Fruit fly (Drosophila melanogaster) whole organism, embryonic: ENCODE data around the gene slam.

Experiments used
- Bgb ChIP-seq: fragments of 200-800 bp; sonication (Bioruptor generic); IDR thresholded peaks from 2 replicates; pipeline ENCODE4 v1.3.6; 2022; ENCODE audit warnings: missing biosample characterization, missing genetic modification characterization; ENCODE audit not compliant: partially characterized antibody
- BtbVII ChIP-seq: fragments of 200-800 bp; sonication (Bioruptor generic); optimal IDR thresholded peaks from 3 replicates; lab custom pipeline; 2017; ENCODE audit warnings: missing biosample characterization, mild to moderate bottlenecking, missing genetic modification characterization
- CG10147 ChIP-seq: fragments of 200-800 bp; sonication (Bioruptor generic); optimal IDR thresholded peaks from 2 replicates; lab custom pipeline; 2019; ENCODE audit warnings: missing biosample characterization, mild to moderate bottlenecking, missing genetic modification characterization, moderate library complexity
- CG10462 ChIP-seq: fragments of 200-800 bp; sonication (Bioruptor generic); optimal IDR thresholded peaks from 2 replicates; lab custom pipeline; 2016; ENCODE audit warnings: missing biosample characterization, missing genetic modification characterization
- CG10543 ChIP-seq: fragments of 200-800 bp; sonication (Bioruptor generic); optimal IDR thresholded peaks from 3 replicates; lab custom pipeline; 2017; ENCODE audit warnings: missing biosample characterization, mild to moderate bottlenecking, missing genetic modification characterization, moderate library complexity
- CG12104 ChIP-seq: fragments of 200-800 bp; sonication (Bioruptor generic); optimal IDR thresholded peaks from 3 replicates; lab custom pipeline; 2016; ENCODE audit warnings: missing biosample characterization, missing genetic modification characterization
- CG12236 ChIP-seq: fragments of 200-800 bp; sonication (Bioruptor generic); optimal IDR thresholded peaks from 2 replicates; lab custom pipeline; 2016; ENCODE audit warnings: missing biosample characterization, missing genetic modification characterization
- CG14014 ChIP-seq: fragments of 200-800 bp; sonication (Bioruptor generic); IDR thresholded peaks from 2 replicates; pipeline ENCODE4 v1.3.6; 2022; ENCODE audit warnings: missing biosample characterization, missing genetic modification characterization
- CG17612 ChIP-seq: fragments of 200-800 bp; sonication (Bioruptor generic); IDR thresholded peaks from 2 replicates; pipeline ENCODE4 v1.3.6; 2022; ENCODE audit warnings: missing biosample characterization, missing genetic modification characterization
- CG18262 ChIP-seq: fragments of 200-800 bp; optimal IDR thresholded peaks from 3 replicates; lab custom pipeline; 2019; ENCODE audit warnings: missing biosample characterization, mild to moderate bottlenecking, missing genetic modification characterization, moderate library complexity
- CG2889 ChIP-seq: fragments of 200-800 bp; sonication (Bioruptor generic); IDR thresholded peaks from 3 replicates; pipeline ENCODE4 v1.3.6; 2022; ENCODE audit warnings: missing biosample characterization, missing genetic modification characterization
- CG31365 ChIP-seq: fragments of 200-800 bp; sonication (Bioruptor generic); optimal IDR thresholded peaks from 2 replicates; lab custom pipeline; 2018; ENCODE audit warnings: missing biosample characterization, mild to moderate bottlenecking, missing genetic modification characterization
- CG3281 ChIP-seq: fragments of 200-800 bp; sonication (Bioruptor generic); optimal IDR thresholded peaks from 3 replicates; lab custom pipeline; 2017; ENCODE audit warnings: missing biosample characterization, mild to moderate bottlenecking, missing genetic modification characterization
- CG34422 ChIP-seq: fragments of 200-800 bp; sonication (Bioruptor generic); IDR thresholded peaks from 3 replicates; pipeline ENCODE4 v1.3.6; 2022; ENCODE audit warnings: missing biosample characterization, missing genetic modification characterization
- CG4360 ChIP-seq: fragments of 200-800 bp; sonication (Bioruptor generic); IDR thresholded peaks from 2 replicates; pipeline ENCODE4 v1.3.6; 2022; ENCODE audit warnings: missing biosample characterization, missing genetic modification characterization
- CG4730 ChIP-seq: fragments of 200-800 bp; sonication (Bioruptor generic); IDR thresholded peaks from 2 replicates; pipeline ENCODE4 v1.3.6; 2022; ENCODE audit warnings: missing biosample characterization, missing genetic modification characterization
- CG4854 ChIP-seq: fragments of 200-800 bp; sonication (Bioruptor generic); optimal IDR thresholded peaks from 2 replicates; lab custom pipeline; 2016; ENCODE audit warnings: missing biosample characterization, missing genetic modification characterization, inconsistent platforms
- CG6813 ChIP-seq: fragments of 200-800 bp; sonication (Bioruptor generic); optimal IDR thresholded peaks from 2 replicates; lab custom pipeline; 2017; ENCODE audit warnings: missing biosample characterization, missing genetic modification characterization, mild to moderate bottlenecking, moderate library complexity, missing genetic modification reagents
- CG8359 ChIP-seq: fragments of 200-800 bp; sonication (Bioruptor generic); optimal IDR thresholded peaks from 2 replicates; lab custom pipeline; 2017; ENCODE audit warnings: missing biosample characterization, mild to moderate bottlenecking, missing genetic modification characterization, borderline replicate concordance
- CG9932 ChIP-seq: fragments of 200-800 bp; sonication (Bioruptor generic); IDR thresholded peaks from 2 replicates; pipeline ENCODE4 v1.3.6; 2022; ENCODE audit warnings: missing biosample characterization, missing genetic modification characterization
- CrebB ChIP-seq: fragments of 200-800 bp; sonication (Bioruptor generic); optimal IDR thresholded peaks from 3 replicates; lab custom pipeline; 2018; ENCODE audit warnings: missing biosample characterization, mild to moderate bottlenecking, missing genetic modification characterization
- D19A ChIP-seq: fragments of 200-800 bp; optimal IDR thresholded peaks from 3 replicates; lab custom pipeline; 2019; ENCODE audit warnings: missing biosample characterization, mild to moderate bottlenecking, missing genetic modification characterization, moderate library complexity
- Ets65A ChIP-seq: fragments of 200-800 bp; sonication (Bioruptor generic); peaks from one replicate; lab custom pipeline; 2016; ENCODE audit warnings: missing biosample characterization, missing genetic modification characterization
- Gsc ChIP-seq: fragments of 200-800 bp; sonication (Bioruptor generic); IDR thresholded peaks from 2 replicates; pipeline ENCODE4 v1.3.6; 2022; ENCODE audit warnings: missing biosample characterization, missing genetic modification characterization
- Hmr ChIP-seq: fragments of 200-800 bp; sonication (Bioruptor generic); optimal IDR thresholded peaks from 3 replicates; lab custom pipeline; 2017; ENCODE audit warnings: mild to moderate bottlenecking, missing biosample characterization, missing genetic modification reagents, missing genetic modification characterization
- Hr39 ChIP-seq: fragments of >200 bp; optimal IDR thresholded peaks from 2 replicates; lab custom pipeline; 2017
- Nf-YB ChIP-seq: fragments of 200-800 bp; sonication (Bioruptor generic); optimal IDR thresholded peaks from 3 replicates; lab custom pipeline; 2019; ENCODE audit warnings: missing biosample characterization, mild to moderate bottlenecking, missing genetic modification characterization, moderate library complexity
- TFAM ChIP-seq: fragments of 200-800 bp; sonication (Bioruptor generic); optimal IDR thresholded peaks from 2 replicates; lab custom pipeline; 2017; ENCODE audit warnings: missing biosample characterization, missing genetic modification characterization, inconsistent platforms
- Vsx1 ChIP-seq: fragments of 200-800 bp; sonication (Bioruptor generic); optimal IDR thresholded peaks from 2 replicates; lab custom pipeline; 2017; ENCODE audit warnings: missing biosample characterization, mild to moderate bottlenecking, missing genetic modification characterization, missing genetic modification reagents
- bowl ChIP-seq: fragments of 200-800 bp; sonication (Bioruptor generic); IDR thresholded peaks from 2 replicates; pipeline ENCODE4 v1.3.6; 2022; ENCODE audit warnings: missing biosample characterization, missing genetic modification characterization
- chif ChIP-seq, 2 experiments: fragments of 200-800 bp; sonication (Bioruptor generic); optimal IDR thresholded peaks; 3 replicates each; lab custom pipeline; 2016; ENCODE audit warnings: missing biosample characterization in 2 of 2, missing genetic modification characterization in 2 of 2
- crp ChIP-seq, 2 experiments: fragments of 200-800 bp; sonication (Bioruptor generic); optimal IDR thresholded peaks; 2 replicates in 1 of 2; 3 replicates in 1 of 2; lab custom pipeline; 2017; ENCODE audit warnings: missing biosample characterization in 2 of 2, missing genetic modification characterization in 2 of 2, mild to moderate bottlenecking in 1 of 2, moderate library complexity in 1 of 2
- dpn ChIP-seq, 2 experiments: fragments of 200-800 bp; sonication (Bioruptor generic); optimal IDR thresholded peaks; 3 replicates each; lab custom pipeline; 2016; ENCODE audit warnings: missing biosample characterization in 2 of 2, missing genetic modification characterization in 2 of 2
- eyg ChIP-seq: fragments of 200-800 bp; sonication (Bioruptor generic); optimal IDR thresholded peaks from 3 replicates; lab custom pipeline; 2016; ENCODE audit warnings: missing biosample characterization, missing genetic modification characterization
- gfzf ChIP-seq: fragments of 200-800 bp; sonication (Bioruptor generic); optimal IDR thresholded peaks from 2 replicates; lab custom pipeline; 2016; ENCODE audit warnings: missing biosample characterization, mild to moderate bottlenecking, missing genetic modification characterization, moderate library complexity
- hkb ChIP-seq, 2 experiments: fragments of 200-800 bp in 1 of 2; fragments of >200 bp in 1 of 2; sonication (Bioruptor generic) in 1 of 2; IDR thresholded peaks in 1 of 2; optimal IDR thresholded peaks in 1 of 2; 2 replicates each; pipeline versions ENCODE4 v1.3.6 to Lab custom; 2017 to 2022; ENCODE audit warnings: missing biosample characterization in 1 of 2, missing genetic modification characterization in 1 of 2
- insv ChIP-seq, 2 experiments: fragments of 200-800 bp; sonication (Bioruptor generic); optimal IDR thresholded peaks; 3 replicates each; lab custom pipeline; 2016 to 2018; ENCODE audit warnings: missing biosample characterization in 2 of 2, missing genetic modification characterization in 2 of 2
- jumu ChIP-seq: fragments of 200-800 bp; sonication (Bioruptor generic); optimal IDR thresholded peaks from 3 replicates; lab custom pipeline; 2016; ENCODE audit warnings: missing biosample characterization, missing genetic modification characterization
- kay ChIP-seq: fragments of 200-800 bp; sonication (Bioruptor generic); optimal IDR thresholded peaks from 2 replicates; lab custom pipeline; 2016; ENCODE audit warnings: missing biosample characterization, missing genetic modification characterization
- kni ChIP-seq: fragments of 200-800 bp; sonication (Bioruptor generic); optimal IDR thresholded peaks from 3 replicates; lab custom pipeline; 2017; ENCODE audit warnings: mild to moderate bottlenecking, missing biosample characterization, missing genetic modification reagents, missing genetic modification characterization
- lab ChIP-seq: fragments of 200-800 bp; sonication (Bioruptor generic); optimal IDR thresholded peaks from 3 replicates; lab custom pipeline; 2017; ENCODE audit warnings: missing biosample characterization, missing genetic modification characterization, mild to moderate bottlenecking, moderate library complexity, missing genetic modification reagents
- lov ChIP-seq, 2 experiments: fragments of 200-800 bp in 1 of 2; fragments of >200 bp in 1 of 2; sonication (Bioruptor generic) in 1 of 2; IDR thresholded peaks in 1 of 2; optimal IDR thresholded peaks in 1 of 2; 2 replicates in 1 of 2; 3 replicates in 1 of 2; pipeline versions ENCODE4 v1.3.6 to Lab custom; 2017 to 2022; ENCODE audit warnings: missing biosample characterization in 1 of 2, missing genetic modification characterization in 1 of 2
- nerfin-1 ChIP-seq: fragments of 200-800 bp; sonication (Bioruptor generic); optimal IDR thresholded peaks from 3 replicates; lab custom pipeline; 2019; ENCODE audit warnings: missing biosample characterization, mild to moderate bottlenecking, missing genetic modification characterization, moderate library complexity
- p53 ChIP-seq: fragments of 200-800 bp; sonication (Bioruptor generic); optimal IDR thresholded peaks from 2 replicates; lab custom pipeline; 2016; ENCODE audit warnings: missing biosample characterization, missing genetic modification characterization
- peb ChIP-seq: fragments of 200-800 bp; sonication (Bioruptor generic); IDR thresholded peaks from 2 replicates; pipeline ENCODE4 v1.3.6; 2022; ENCODE audit warnings: missing biosample characterization, missing genetic modification characterization
- ranshi ChIP-seq: fragments of 200-800 bp; sonication (Bioruptor generic); IDR thresholded peaks from 2 replicates; pipeline ENCODE4 v1.3.6; 2022; ENCODE audit warnings: missing biosample characterization, missing genetic modification characterization
- ro ChIP-seq: fragments of 200-800 bp; sonication (Bioruptor generic); IDR thresholded peaks from 2 replicates; pipeline ENCODE4 v1.3.6; 2022; ENCODE audit warnings: missing biosample characterization, missing genetic modification characterization
- ttk ChIP-seq: fragments of 200-800 bp; sonication (Bioruptor generic); IDR thresholded peaks from 2 replicates; pipeline ENCODE4 v2.1.2; 2022; ENCODE audit warnings: missing biosample characterization, missing genetic modification characterization

The slam gene

dm6 chr2L:6350984-6351808 lies 21.0 kb upstream of the slam start, which contains the start of gene CG9498 (continued):
- TF ChIP-seq CG6813 (GFP tag; lab: Kevin White, UChicago) (peak; percentile 86), Nf-YB (GFP tag; lab: Kevin White, UChicago) (peak; percentile 43), chif (GFP tag; optimal IDR thresholded peaks at IDR 0.05; lab: Kevin White, UChicago) (no peak), crp (GFP tag; optimal IDR thresholded peaks at IDR 0.05; lab: Kevin White, UChicago) (no peak), CG8359 (GFP tag; lab: Kevin White, UChicago) (peak; percentile 17), ttk (peak; percentile 62), CG34422 (GFP tag; lab: Robert Waterston, UW) (peak; percentile 69; the same call in 2 of the 3 replicates), nerfin-1 (tag; lab: Kevin White, UChicago) (peak; percentile 66), Gsc (GFP tag; lab: Robert Waterston, UW) (no peak), BtbVII (GFP tag; lab: Kevin White, UChicago) (peak; percentile 92), jumu (GFP tag; lab: Kevin White, UChicago) (no peak), peb (peak; percentile 80), Ets65A (GFP tag; lab: Kevin White, UChicago) (no peak), ro (GFP tag; lab: Robert Waterston, UW) (no peak), CG10543 (GFP tag; lab: Kevin White, UChicago) (peak; percentile 69), kay (no peak), kni (GFP tag; lab: Kevin White, UChicago) (peak; percentile 9), CG12104 (GFP tag; lab: Kevin White, UChicago) (peak; percentile 68), CG17612 (GFP tag; lab: Robert Waterston, UW) (peak; percentile 53), CrebB (peak; percentile 41), Hr39 (lab: Kevin White, UChicago) (no peak), bowl (GFP tag; lab: Robert Waterston, UW) (peak; percentile 47; the same call in 1 of the 2 replicates), CG2889 (GFP tag; lab: Robert Waterston, UW) (peak; percentile 44; the same call in 1 of the 3 replicates), CG4730 (peak; percentile 65), CG9932 (GFP tag; lab: Robert Waterston, UW) (peak; percentile 91), lab (peak; percentile 96), CG18262 (tag; lab: Kevin White, UChicago) (peak; percentile 83), gfzf (no peak), CG10147 (GFP tag; lab: Kevin White, UChicago) (peak; percentile 81), ranshi (peak; percentile 62; the same call in 1 of the 2 replicates), lov (optimal IDR thresholded peaks at IDR 0.05; lab: Kevin White, UChicago) (no peak), lov (GFP tag; IDR thresholded peaks at IDR 0.05; lab: Robert Waterston, UW) (0 out of 3 replicates have a peak, but pooled peaks have one; percentile 45), dpn (GFP tag; optimal IDR thresholded peaks at IDR 0.05; lab: Kevin White, UChicago) (peak; percentile 18 to 51), CG4854 (GFP tag; lab: Kevin White, UChicago) (no peak), TFAM (GFP tag; lab: Kevin White, UChicago) (no peak), CG4360 (no peak), eyg (no peak), CG10462 (GFP tag; lab: Kevin White, UChicago) (peak; percentile 4), CG14014 (GFP tag; lab: Robert Waterston, UW) (peak; percentile 87), D19A (peak; percentile 70), CG12236 (GFP tag; lab: Kevin White, UChicago) (no peak), hkb (optimal IDR thresholded peaks at IDR 0.05; lab: Kevin White, UChicago) (no peak), hkb (GFP tag; IDR thresholded peaks at IDR 0.05; lab: Robert Waterston, UW) (peak; percentile 77; the same call in 1 of the 2 replicates), p53 (no peak), Vsx1 (peak; percentile 93), CG31365 (tag; lab: Kevin White, UChicago) (no peak), CG3281 (GFP tag; lab: Kevin White, UChicago) (peak; percentile 96), Hmr (GFP tag; lab: Kevin White, UChicago) (peak; percentile 97), Bgb (GFP tag; lab: Robert Waterston, UW) (no peak), insv (GFP tag; optimal IDR thresholded peaks at IDR 0.05; lab: Kevin White, UChicago) (no peak)
